Worm (Caenorhabditis elegans): Measurements from ENCODE around the gene fut-8.
A peak's percentile ranks its signal among the peaks of the same experiment; 100 is the strongest.

Gene fut-8

DNA sequence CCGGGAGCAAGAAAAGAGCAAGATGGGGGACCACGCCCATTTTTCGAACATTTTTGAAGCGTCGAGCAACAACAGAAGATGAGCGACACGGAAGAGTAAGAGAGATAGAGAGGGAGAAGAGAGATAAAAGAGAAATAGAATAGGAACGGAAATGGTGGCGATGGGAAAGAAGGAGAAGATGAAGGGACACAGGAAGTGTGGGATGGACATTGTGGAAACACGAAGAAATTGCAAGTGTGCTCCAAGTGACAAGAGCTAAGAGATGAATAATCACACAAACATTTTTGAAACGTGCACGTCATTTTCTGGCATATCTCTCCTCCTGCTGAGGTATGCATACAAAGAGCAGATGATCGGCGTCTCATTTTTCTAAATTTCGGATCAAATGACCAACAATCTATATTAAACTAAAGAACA is 40.3 kb upstream of the fut-8 start (continued):
- no peak for TF ChIP-seq mdl-1 (tag; optimal IDR thresholded peaks at IDR 0.05)
- no peak for TF ChIP-seq nhr-85 (tag)
- TF ChIP-seq rnt-1 (tag; optimal IDR thresholded peaks at IDR 0.05) = peak; percentile 15
- no peak for TF ChIP-seq ztf-4 (tag; optimal IDR thresholded peaks at IDR 0.05)
- TF ChIP-seq lin-13 (GFP tag; optimal IDR thresholded peaks at IDR 0.05) = no peak
- TF ChIP-seq ceh-63 (GFP tag; optimal IDR thresholded peaks at IDR 0.05) = no peak
- no peak for TF ChIP-seq ces-1 (GFP tag; optimal IDR thresholded peaks at IDR 0.05)
- TF ChIP-seq nhr-20 (tag; optimal IDR thresholded peaks at IDR 0.05) = no peak
- TF ChIP-seq zip-4 (GFP tag; optimal IDR thresholded peaks at IDR 0.05) = no peak
- peak; percentile 6 for TF ChIP-seq tbx-2 (tag; optimal IDR thresholded peaks at IDR 0.05)

DNA sequence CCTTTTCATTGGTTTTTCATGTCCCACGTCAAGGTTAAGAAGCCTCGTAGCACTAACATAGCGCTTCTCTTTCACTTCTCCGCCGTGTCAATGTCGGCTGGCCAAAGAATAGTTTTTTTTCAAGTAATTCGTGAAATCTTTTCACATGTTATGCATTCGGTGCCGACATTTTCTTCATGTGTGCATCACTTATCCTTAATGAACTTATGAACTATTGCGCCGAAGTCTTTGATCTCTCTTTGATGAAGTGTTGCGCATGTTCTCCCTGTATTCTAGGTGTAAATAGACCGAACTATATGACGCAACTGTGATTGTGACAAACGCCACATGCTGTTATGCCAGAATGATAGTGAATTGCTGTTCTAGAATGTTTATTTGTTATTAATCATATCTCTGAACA is 31.8 kb upstream of the fut-8 start:
- no peak for TF ChIP-seq nhr-90 (tag; optimal IDR thresholded peaks at IDR 0.05; ENCODE audit: poor library complexity)
- no peak for TF ChIP-seq mef-2 (tag; optimal IDR thresholded peaks at IDR 0.05)
- no peak for TF ChIP-seq ceh-8 (GFP tag; optimal IDR thresholded peaks at IDR 0.05)
- TF ChIP-seq blmp-1 (tag; optimal IDR thresholded peaks at IDR 0.05) = peak; percentile 17
- peak; percentile 3 for TF ChIP-seq nhr-85 (tag)

DNA sequence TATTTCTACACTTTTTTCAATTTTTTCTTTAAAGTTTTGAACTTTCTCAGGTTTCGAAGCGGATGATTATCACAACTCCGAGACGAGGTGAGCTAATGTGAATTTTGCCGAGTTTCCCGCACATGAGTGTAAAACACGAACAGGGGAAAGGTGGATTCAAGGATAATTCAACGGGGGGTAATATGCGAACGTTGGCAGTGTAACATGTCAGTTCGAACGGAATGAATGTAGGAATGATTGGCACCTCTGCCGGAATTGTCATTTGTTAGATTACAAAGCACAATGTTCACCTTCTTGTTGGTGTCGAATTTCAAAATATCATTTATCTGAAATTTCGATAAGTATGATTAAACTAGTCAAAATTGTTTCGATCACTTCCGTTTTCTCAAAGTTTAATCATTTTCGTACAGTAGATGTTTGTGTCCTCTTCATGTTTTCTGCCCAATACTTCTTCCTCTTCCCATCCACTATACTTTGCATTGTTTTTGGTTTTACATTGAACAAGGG is 28.7 kb upstream of the fut-8 start, which contains the start of gene picc-1:
TSS of gene picc-1 (plus strand) at position 51 of the 507 bp plus-strand sequence.
- TF ChIP-seq nhr-71 (tag; optimal IDR thresholded peaks at IDR 0.05) (peak; percentile 16), elt-2 (tag; optimal IDR thresholded peaks at IDR 0.05) (peak; percentile 13), ama-1 (optimal IDR thresholded peaks at IDR 0.05) (peak; percentile 85), pag-3 (tag; optimal IDR thresholded peaks at IDR 0.05; ENCODE audit: borderline replicate concordance, insufficient read depth) (no peak)

ce11 chrV:6017630-6018029 is 27.3 kb upstream of the fut-8 start, which contains the start of the genes rpt-2 and aps-1:
TSS of gene rpt-2 (minus strand) at chrV:6017669.
TSS of gene aps-1 (plus strand) at chrV:6017970.
- TF ChIP-seq C04F5.9 (tag; optimal IDR thresholded peaks at IDR 0.05) (peak; percentile 45), dsc-1 (tag; optimal IDR thresholded peaks at IDR 0.05) (peak; percentile 89), ama-1 (optimal IDR thresholded peaks at IDR 0.05) (peak; percentile 60), pag-3 (tag; optimal IDR thresholded peaks at IDR 0.05; ENCODE audit: borderline replicate concordance, insufficient read depth) (peak; percentile 46), aha-1 (tag; optimal IDR thresholded peaks at IDR 0.05) (no peak), vab-15 (tag; optimal IDR thresholded peaks at IDR 0.05) (no peak), hpl-2 (GFP tag; optimal IDR thresholded peaks at IDR 0.05) (peak; percentile 47), tbx-2 (tag; optimal IDR thresholded peaks at IDR 0.05) (peak; percentile 88), tlp-1 (tag; optimal IDR thresholded peaks at IDR 0.05) (no peak), nhr-237 (tag; optimal IDR thresholded peaks at IDR 0.05) (peak; percentile 43), sox-4 (tag; optimal IDR thresholded peaks at IDR 0.05) (peak; percentile 63), nhr-77 (tag; optimal IDR thresholded peaks at IDR 0.05) (peak; percentile 75), nhr-90 (tag; optimal IDR thresholded peaks at IDR 0.05; ENCODE audit: poor library complexity) (peak; percentile 87), pax-3 (tag; optimal IDR thresholded peaks at IDR 0.05) (no peak), rnt-1 (tag; optimal IDR thresholded peaks at IDR 0.05) (peak; percentile 85), lin-39 (tag; optimal IDR thresholded peaks at IDR 0.05) (peak; percentile 78), grh-1 (GFP tag; IDR thresholded peaks at IDR 0.05) (peak; percentile 44; the same call in 1 of the 2 replicates), nhr-85 (tag) (peak; percentile 92), swsn-7 (tag; optimal IDR thresholded peaks at IDR 0.05) (peak; percentile 87), skn-1 (tag; optimal IDR thresholded peaks at IDR 0.05) (peak; percentile 100), fkh-8 (tag; optimal IDR thresholded peaks at IDR 0.05) (peak; percentile 84), unc-130 (tag; optimal IDR thresholded peaks at IDR 0.05) (peak; percentile 95), F16B12.6 (tag; optimal IDR thresholded peaks at IDR 0.05) (peak; percentile 45), Y116A8C.19 (tag; optimal IDR thresholded peaks at IDR 0.05; ENCODE audit: borderline replicate concordance) (no peak), ztf-11 (tag; optimal IDR thresholded peaks at IDR 0.05) (peak in 1 of 2 experiments; percentile 69), mef-2 (tag; optimal IDR thresholded peaks at IDR 0.05) (no peak), nhr-84 (tag; optimal IDR thresholded peaks at IDR 0.05) (no peak), lir-3 (tag; optimal IDR thresholded peaks at IDR 0.05; ENCODE audit: poor library complexity) (peak; percentile 57), unc-30 (tag; optimal IDR thresholded peaks at IDR 0.05) (no peak), nhr-47 (tag; optimal IDR thresholded peaks at IDR 0.05) (peak; percentile 90), ztf-4 (tag; optimal IDR thresholded peaks at IDR 0.05) (peak; percentile 40), hlh-4 (tag; optimal IDR thresholded peaks at IDR 0.05) (no peak), ets-5 (GFP tag; IDR thresholded peaks at IDR 0.05) (no peak), dpl-1 (GFP tag; optimal IDR thresholded peaks at IDR 0.05) (peak; percentile 76 to 85 (median 83)), lin-14 (GFP tag; optimal IDR thresholded peaks at IDR 0.05) (peak; percentile 89)

Data from whole organism, L1 larva.